Worm (Caenorhabditis elegans) whole organism, L1 larva: Measurements from ENCODE around the gene R08C7.1.

Experiments used
- fos-1 ChIP-seq: fragments of 150-350 bp; optimal IDR thresholded peaks from 2 replicates; lab custom pipeline; 2014; ENCODE audit warnings: missing biosample characterization, missing genetic modification characterization
- grh-1 ChIP-seq: fragments of 200-800 bp; sonication (Bioruptor generic); IDR thresholded peaks from 2 replicates; pipeline ENCODE4 v1.3.6; 2022; ENCODE audit warnings: missing genetic modification reagents, missing genetic modification characterization, missing compliant biosample characterization
- hpl-2 ChIP-seq: fragments of 150-350 bp; optimal IDR thresholded peaks from 2 replicates; lab custom pipeline; 2014; ENCODE audit warnings: missing biosample characterization, missing genetic modification reagents, missing genetic modification characterization
- mdl-1 ChIP-seq, 2 experiments: fragments of 150-350 bp; optimal IDR thresholded peaks; 2 replicates each; lab custom pipeline; 2014 to 2017; ENCODE audit warnings: missing biosample characterization in 2 of 2, missing genetic modification characterization in 2 of 2, inconsistent platforms in 1 of 2
- unc-98 ChIP-seq: fragments of 200-800 bp; sonication (Bioruptor generic); IDR thresholded peaks from 2 replicates; pipeline ENCODE4 v1.3.6; 2022; ENCODE audit warnings: missing genetic modification characterization, missing compliant biosample characterization
- vab-15 ChIP-seq: sonication (generic microtip); optimal IDR thresholded peaks from 2 replicates; lab custom pipeline; 2017; ENCODE audit warnings: missing genotype, mild to moderate bottlenecking, missing genetic modification characterization, missing compliant biosample characterization
- zag-1 ChIP-seq: fragments of 150-350 bp; optimal IDR thresholded peaks from 2 replicates; lab custom pipeline; 2014; ENCODE audit warnings: missing biosample characterization, missing genetic modification characterization

DNA sequence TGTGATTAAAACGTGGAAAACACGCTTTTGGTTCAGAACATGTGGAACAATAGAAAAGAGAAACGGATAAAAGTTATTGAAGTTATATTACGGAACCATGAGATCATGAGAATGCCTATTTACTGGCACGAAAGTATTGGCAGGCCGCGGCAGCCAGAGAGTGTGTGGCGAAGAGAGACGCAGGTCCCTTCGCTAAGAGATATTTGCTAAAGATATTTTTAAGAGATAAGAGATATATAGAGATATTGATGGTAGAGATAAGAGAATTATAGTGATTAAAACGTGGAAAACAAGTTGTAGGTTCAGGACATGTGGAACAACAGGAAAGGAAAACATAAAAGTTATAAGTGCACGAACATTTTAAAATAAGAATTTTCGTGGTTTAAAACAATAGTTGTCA, 13.9 kb upstream of the R08C7.1 start:
- TF ChIP-seq hpl-2 (GFP tag; lab: Kevin White, UChicago) = no peak
- TF ChIP-seq grh-1 (GFP tag; lab: Robert Waterston, UW) = no peak
- no peak for TF ChIP-seq unc-98
- TF ChIP-seq zag-1 (tag; lab: Kevin White, UChicago) = no peak
- no peak for TF ChIP-seq mdl-1 (tag; optimal IDR thresholded peaks at IDR 0.05; lab: Kevin White, UChicago)
- no peak for TF ChIP-seq fos-1 (tag; lab: Kevin White, UChicago)
- TF ChIP-seq vab-15 (tag; lab: Kevin White, UChicago) = no peak
